Fruit fly (Drosophila melanogaster) whole organism, embryonic: ENCODE measurements around the gene CG4597.

Experiments used
- Atf3 ChIP-seq: fragments of 200-800 bp; sonication (Bioruptor generic); optimal IDR thresholded peaks from 3 replicates; lab custom pipeline; 2016; ENCODE audit warnings: missing biosample characterization, missing genetic modification characterization
- BtbVII ChIP-seq: fragments of 200-800 bp; sonication (Bioruptor generic); optimal IDR thresholded peaks from 3 replicates; lab custom pipeline; 2017; ENCODE audit warnings: missing biosample characterization, mild to moderate bottlenecking, missing genetic modification characterization
- CG10543 ChIP-seq: fragments of 200-800 bp; sonication (Bioruptor generic); optimal IDR thresholded peaks from 3 replicates; lab custom pipeline; 2017; ENCODE audit warnings: missing biosample characterization, mild to moderate bottlenecking, missing genetic modification characterization, moderate library complexity
- CG11456 ChIP-seq: fragments of 200-800 bp; sonication (Bioruptor generic); IDR thresholded peaks from 3 replicates; pipeline ENCODE4 v1.3.6; 2022; ENCODE audit warnings: missing biosample characterization, missing genetic modification characterization
- CG11723 ChIP-seq: fragments of 200-800 bp; sonication (Bioruptor generic); optimal IDR thresholded peaks from 2 replicates; lab custom pipeline; 2017; ENCODE audit warnings: missing biosample characterization, mild to moderate bottlenecking, missing genetic modification characterization
- CG12236 ChIP-seq: fragments of 200-800 bp; sonication (Bioruptor generic); optimal IDR thresholded peaks from 2 replicates; lab custom pipeline; 2016; ENCODE audit warnings: missing biosample characterization, missing genetic modification characterization
- CG1529 ChIP-seq: fragments of 200-800 bp; sonication (Bioruptor generic); optimal IDR thresholded peaks from 3 replicates; lab custom pipeline; 2018; ENCODE audit warnings: missing biosample characterization, missing genetic modification characterization
- CG16779 ChIP-seq: fragments of 200-800 bp; sonication (Bioruptor generic); IDR thresholded peaks from 2 replicates; pipeline ENCODE4 v1.3.6; 2022; ENCODE audit warnings: missing biosample characterization, missing genetic modification characterization
- CG18619 ChIP-seq: fragments of 200-800 bp; sonication (Bioruptor generic); optimal IDR thresholded peaks from 3 replicates; lab custom pipeline; 2017; ENCODE audit warnings: missing biosample characterization, mild to moderate bottlenecking, missing genetic modification characterization
- CG2129 ChIP-seq: fragments of 200-800 bp; sonication (Bioruptor generic); IDR thresholded peaks from 2 replicates; pipeline ENCODE4 v1.3.6; 2022; ENCODE audit warnings: missing biosample characterization, missing genetic modification characterization; ENCODE audit not compliant: partially characterized antibody
- CG2875 ChIP-seq: fragments of 200-800 bp; sonication (Bioruptor generic); optimal IDR thresholded peaks from 2 replicates; lab custom pipeline; 2017; ENCODE audit warnings: missing biosample characterization, mild to moderate bottlenecking, missing genetic modification characterization, missing genetic modification reagents
- CG3163 ChIP-seq: fragments of 200-800 bp; sonication (Bioruptor generic); optimal IDR thresholded peaks from 3 replicates; lab custom pipeline; 2016; ENCODE audit warnings: missing biosample characterization, missing genetic modification characterization
- CG7556 ChIP-seq: fragments of 200-800 bp; sonication (Bioruptor generic); optimal IDR thresholded peaks from 2 replicates; lab custom pipeline; 2017; ENCODE audit warnings: missing biosample characterization, mild to moderate bottlenecking, missing genetic modification characterization
- CTCF ChIP-seq: fragments of 200-800 bp; sonication (Bioruptor generic); optimal IDR thresholded peaks from 2 replicates; lab custom pipeline; 2017; ENCODE audit warnings: missing biosample characterization, mild to moderate bottlenecking, missing genetic modification characterization, moderate library complexity
- CoRest ChIP-seq: fragments of 200-800 bp; sonication (Bioruptor generic); optimal IDR thresholded peaks from 3 replicates; lab custom pipeline; 2018; ENCODE audit warnings: missing biosample characterization, mild to moderate bottlenecking, missing genetic modification characterization, moderate library complexity
- D ChIP-seq, 2 experiments: fragments of 200-800 bp in 1 of 2; fragments of >200 bp in 1 of 2; sonication (Bioruptor generic) in 1 of 2; optimal IDR thresholded peaks; 2 replicates in 1 of 2; 3 replicates in 1 of 2; lab custom pipeline; 2017; ENCODE audit warnings: mild to moderate bottlenecking in 1 of 2, missing biosample characterization in 1 of 2, missing genetic modification characterization in 1 of 2, missing genetic modification reagents in 1 of 2
- D19B ChIP-seq: fragments of 200-800 bp; sonication (Bioruptor generic); optimal IDR thresholded peaks from 2 replicates; lab custom pipeline; 2017; ENCODE audit warnings: missing biosample characterization, mild to moderate bottlenecking, missing genetic modification characterization
- Dip2 ChIP-seq: fragments of 200-800 bp; sonication (Bioruptor generic); IDR thresholded peaks from 2 replicates; pipeline ENCODE4 v1.3.6; 2022; ENCODE audit warnings: missing biosample characterization, missing genetic modification characterization
- Dref ChIP-seq: fragments of 200-800 bp; sonication (Bioruptor generic); IDR thresholded peaks from 2 replicates; pipeline ENCODE4 v1.3.6; 2022; ENCODE audit warnings: missing biosample characterization, missing genetic modification characterization
- Fer3 ChIP-seq: fragments of 200-800 bp; sonication (Bioruptor generic); optimal IDR thresholded peaks from 2 replicates; lab custom pipeline; 2018; ENCODE audit warnings: missing biosample characterization, mild to moderate bottlenecking, missing genetic modification characterization, moderate library complexity
- Gug ChIP-seq: fragments of 200-800 bp; sonication (Bioruptor generic); IDR thresholded peaks from 4 replicates; pipeline ENCODE4 v1.3.6; 2022; ENCODE audit warnings: missing biosample characterization, missing genetic modification characterization
- HHEX ChIP-seq: fragments of 200-800 bp; sonication (Bioruptor generic); optimal IDR thresholded peaks from 3 replicates; lab custom pipeline; 2017; ENCODE audit warnings: missing biosample characterization, mild to moderate bottlenecking, missing genetic modification characterization, missing genetic modification reagents
- Optix ChIP-seq: fragments of 200-800 bp; sonication (Bioruptor generic); IDR thresholded peaks from 3 replicates; pipeline ENCODE4 v1.3.6; 2022; ENCODE audit warnings: missing biosample characterization, missing genetic modification characterization
- PHDP ChIP-seq: fragments of 200-800 bp; sonication (Bioruptor generic); optimal IDR thresholded peaks from 3 replicates; lab custom pipeline; 2018; ENCODE audit warnings: missing biosample characterization, mild to moderate bottlenecking, missing genetic modification characterization, moderate library complexity
- Ssrp ChIP-seq: fragments of 200-800 bp; sonication (Bioruptor generic); optimal IDR thresholded peaks from 2 replicates; lab custom pipeline; 2018; ENCODE audit warnings: missing biosample characterization, mild to moderate bottlenecking, missing genetic modification characterization, moderate library complexity
- ara ChIP-seq: fragments of 200-800 bp; sonication (Bioruptor generic); IDR thresholded peaks from 2 replicates; pipeline ENCODE4 v1.3.6; 2022; ENCODE audit warnings: missing biosample characterization, missing genetic modification characterization
- ash1 ChIP-seq: fragments of 200-800 bp; sonication (Bioruptor generic); optimal IDR thresholded peaks from 2 replicates; lab custom pipeline; 2018; ENCODE audit warnings: missing biosample characterization, mild to moderate bottlenecking, missing genetic modification characterization
- bbx ChIP-seq: fragments of 200-800 bp; sonication (Bioruptor generic); IDR thresholded peaks from 2 replicates; pipeline ENCODE4 v1.3.6; 2022; ENCODE audit warnings: missing biosample characterization, missing genetic modification characterization; ENCODE audit not compliant: partially characterized antibody
- bigmax ChIP-seq: fragments of 200-800 bp; sonication (Bioruptor generic); optimal IDR thresholded peaks from 2 replicates; lab custom pipeline; 2018; ENCODE audit warnings: missing biosample characterization, mild to moderate bottlenecking, missing genetic modification characterization
- bowl ChIP-seq: fragments of 200-800 bp; sonication (Bioruptor generic); IDR thresholded peaks from 2 replicates; pipeline ENCODE4 v1.3.6; 2022; ENCODE audit warnings: missing biosample characterization, missing genetic modification characterization
- bsh ChIP-seq, 2 experiments: fragments of 200-800 bp; sonication (Bioruptor generic); optimal IDR thresholded peaks; 2 replicates each; lab custom pipeline; 2017 to 2018; ENCODE audit warnings: mild to moderate bottlenecking in 2 of 2, missing biosample characterization in 2 of 2, missing genetic modification characterization in 2 of 2, moderate library complexity in 1 of 2
- btn ChIP-seq: fragments of 200-800 bp; sonication (Bioruptor generic); optimal IDR thresholded peaks from 2 replicates; lab custom pipeline; 2016; ENCODE audit warnings: missing biosample characterization, missing genetic modification characterization
- ci ChIP-seq: fragments of 200-800 bp; sonication (Bioruptor generic); IDR thresholded peaks from 3 replicates; pipeline ENCODE4 v1.3.6; 2022; ENCODE audit warnings: missing biosample characterization, missing genetic modification characterization
- crol ChIP-seq: fragments of 200-800 bp; sonication (Bioruptor generic); IDR thresholded peaks from 2 replicates; pipeline ENCODE4 v1.3.6; 2022; ENCODE audit warnings: missing biosample characterization, missing genetic modification characterization
- dimm ChIP-seq: fragments of 200-800 bp; sonication (Bioruptor generic); IDR thresholded peaks from 2 replicates; pipeline ENCODE4 v1.3.6; 2022; ENCODE audit warnings: missing biosample characterization, missing genetic modification characterization
- dpn ChIP-seq, 2 experiments: fragments of 200-800 bp; sonication (Bioruptor generic); optimal IDR thresholded peaks; 3 replicates each; lab custom pipeline; 2016; ENCODE audit warnings: missing biosample characterization in 2 of 2, missing genetic modification characterization in 2 of 2
- fd3F ChIP-seq: fragments of 200-800 bp; sonication (Bioruptor generic); optimal IDR thresholded peaks from 2 replicates; lab custom pipeline; 2018; ENCODE audit warnings: missing biosample characterization, mild to moderate bottlenecking, missing genetic modification characterization, moderate library complexity
- fu2 ChIP-seq: fragments of 200-800 bp; sonication (Bioruptor generic); optimal IDR thresholded peaks from 2 replicates; lab custom pipeline; 2016; ENCODE audit warnings: missing biosample characterization, missing genetic modification characterization
- gcm ChIP-seq: fragments of 200-800 bp; sonication (Bioruptor generic); optimal IDR thresholded peaks from 2 replicates; lab custom pipeline; 2019; ENCODE audit warnings: missing biosample characterization, mild to moderate bottlenecking, missing genetic modification characterization, moderate library complexity
- gsb-n ChIP-seq: fragments of 200-800 bp; sonication (Bioruptor generic); optimal IDR thresholded peaks from 3 replicates; lab custom pipeline; 2018; ENCODE audit warnings: missing biosample characterization, mild to moderate bottlenecking, missing genetic modification characterization
- insv ChIP-seq, 2 experiments: fragments of 200-800 bp; sonication (Bioruptor generic); optimal IDR thresholded peaks; 3 replicates each; lab custom pipeline; 2016 to 2018; ENCODE audit warnings: missing biosample characterization in 2 of 2, missing genetic modification characterization in 2 of 2
- ken ChIP-seq: fragments of 200-800 bp; sonication (Bioruptor generic); IDR thresholded peaks from 3 replicates; pipeline ENCODE4 v1.3.6; 2022; ENCODE audit warnings: missing biosample characterization, missing genetic modification characterization
- knrl ChIP-seq: fragments of 200-800 bp; sonication (Bioruptor generic); IDR thresholded peaks from 3 replicates; pipeline ENCODE4 v1.3.6; 2022; ENCODE audit warnings: missing biosample characterization, missing genetic modification characterization; ENCODE audit not compliant: partially characterized antibody
- luna ChIP-seq: fragments of 200-800 bp; sonication (Bioruptor generic); optimal IDR thresholded peaks from 2 replicates; lab custom pipeline; 2016; ENCODE audit warnings: missing biosample characterization, missing genetic modification characterization
- pho ChIP-seq: fragments of 200-800 bp; sonication (Bioruptor generic); optimal IDR thresholded peaks from 2 replicates; lab custom pipeline; 2016; ENCODE audit warnings: missing biosample characterization, missing genetic modification characterization
- pnt ChIP-seq: fragments of 200-800 bp; sonication (Bioruptor generic); optimal IDR thresholded peaks from 3 replicates; lab custom pipeline; 2016; ENCODE audit warnings: missing biosample characterization, missing genetic modification characterization
- sens ChIP-seq: fragments of 200-800 bp; sonication (Bioruptor generic); peaks from one replicate; lab custom pipeline; 2016; ENCODE audit warnings: missing biosample characterization, missing genetic modification characterization
- sima ChIP-seq: fragments of 200-800 bp; sonication (Bioruptor generic); optimal IDR thresholded peaks from 2 replicates; lab custom pipeline; 2016; ENCODE audit warnings: missing biosample characterization, missing genetic modification characterization
- sob ChIP-seq: fragments of 200-800 bp; sonication (Bioruptor generic); IDR thresholded peaks from 2 replicates; pipeline ENCODE4 v1.3.6; 2022; ENCODE audit warnings: missing biosample characterization, missing genetic modification characterization
- wdn ChIP-seq: fragments of 200-800 bp; sonication (Bioruptor generic); IDR thresholded peaks from 2 replicates; pipeline ENCODE4 v1.3.6; 2022; ENCODE audit warnings: missing biosample characterization, missing genetic modification characterization
- zfh2 ChIP-seq: fragments of 200-800 bp; sonication (Bioruptor generic); optimal IDR thresholded peaks from 2 replicates; lab custom pipeline; 2016; ENCODE audit warnings: missing biosample characterization, missing genetic modification characterization

CG4597 gene

DNA sequence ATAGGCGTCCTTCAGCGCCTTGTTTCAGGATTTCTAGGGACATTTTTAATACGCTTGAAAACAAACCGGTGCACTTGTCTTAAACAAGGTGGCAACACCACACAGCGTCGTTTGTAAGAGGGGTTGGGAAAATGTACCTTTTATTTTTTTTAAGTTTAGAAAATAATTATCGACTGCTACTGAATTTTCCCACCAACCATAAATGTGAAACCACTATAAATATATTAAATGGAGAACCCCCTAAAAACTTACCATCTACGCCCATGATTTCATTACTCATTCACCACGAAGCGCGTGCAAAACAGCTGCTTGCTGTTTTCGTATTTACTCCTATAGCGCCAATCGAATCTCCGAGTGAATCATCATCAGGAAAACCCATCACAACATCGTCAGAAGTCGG is 10.0 kb downstream of the CG4597 start, which contains the start of the genes Tcs5 and CHMP2B (continued):
- peak; percentile 85 for TF ChIP-seq Dip2 (GFP tag; lab: Robert Waterston, UW)
- peak; percentile 97 for TF ChIP-seq ash1 (GFP tag; lab: Kevin White, UChicago)
- peak; percentile 100 for TF ChIP-seq dpn (GFP tag; optimal IDR thresholded peaks at IDR 0.05; lab: Kevin White, UChicago)
- TF ChIP-seq CG12236 (GFP tag; lab: Kevin White, UChicago) = peak; percentile 99
- TF ChIP-seq bowl (GFP tag; lab: Robert Waterston, UW) = peak; percentile 99
- TF ChIP-seq ci (GFP tag; lab: Robert Waterston, UW) = peak; percentile 100
- peak; percentile 100 for TF ChIP-seq wdn (GFP tag; lab: Robert Waterston, UW)
- peak; percentile 99 for TF ChIP-seq BtbVII (GFP tag; lab: Kevin White, UChicago)
- TF ChIP-seq fu2 = peak; percentile 100
- TF ChIP-seq gsb-n (tag; lab: Kevin White, UChicago) = peak; percentile 99
- TF ChIP-seq CG1529 = peak; percentile 99
- peak; percentile 100 for TF ChIP-seq PHDP (tag; lab: Kevin White, UChicago)
- TF ChIP-seq ara (GFP tag; lab: Robert Waterston, UW) = peak; percentile 100
- TF ChIP-seq dimm (GFP tag; lab: Robert Waterston, UW) = peak; percentile 100
- TF ChIP-seq pho = peak; percentile 100
- TF ChIP-seq CG16779 = peak; percentile 100
- TF ChIP-seq gcm (GFP tag; lab: Kevin White, UChicago) = peak; percentile 99
- peak; percentile 77 for TF ChIP-seq CTCF (GFP tag; lab: Kevin White, UChicago)
- TF ChIP-seq Fer3 = peak; percentile 100
- peak; percentile 100 for TF ChIP-seq sens
- TF ChIP-seq CoRest (tag; lab: Kevin White, UChicago) = peak; percentile 100
- TF ChIP-seq fd3F = peak; percentile 100
- peak; percentile 54 for TF ChIP-seq knrl (GFP tag; lab: Robert Waterston, UW)
- TF ChIP-seq HHEX = peak; percentile 100
- TF ChIP-seq CG18619 (GFP tag; lab: Kevin White, UChicago) = peak; percentile 100
- peak; percentile 100 for TF ChIP-seq Optix
- TF ChIP-seq Gug = peak; percentile 100
- peak; percentile 79 to 89 for TF ChIP-seq insv (GFP tag; optimal IDR thresholded peaks at IDR 0.05; lab: Kevin White, UChicago)
- peak; percentile 100 for TF ChIP-seq Ssrp (tag; lab: Kevin White, UChicago)
- no peak for TF ChIP-seq CG2129 (GFP tag; lab: Robert Waterston, UW)
- TF ChIP-seq ken (GFP tag; lab: Robert Waterston, UW) = peak; percentile 100
- peak; percentile 100 for TF ChIP-seq CG2875
- TF ChIP-seq CG7556 = peak; percentile 99
- TF ChIP-seq CG11456 (GFP tag; lab: Robert Waterston, UW) = peak; percentile 100
- peak; percentile 99 for TF ChIP-seq pnt
- no peak for TF ChIP-seq bbx (GFP tag; lab: Robert Waterston, UW)
- peak; percentile 100 for TF ChIP-seq zfh2 (GFP tag; lab: Kevin White, UChicago)
- TF ChIP-seq luna = peak; percentile 99
- peak; percentile 98 for TF ChIP-seq D19B (GFP tag; lab: Kevin White, UChicago)
- TF ChIP-seq D (optimal IDR thresholded peaks at IDR 0.05; lab: Kevin White, UChicago) = no peak
- TF ChIP-seq D (GFP tag; optimal IDR thresholded peaks at IDR 0.05; lab: Kevin White, UChicago) = peak; percentile 100
- peak; percentile 99 for TF ChIP-seq CG10543 (GFP tag; lab: Kevin White, UChicago)
- TF ChIP-seq CG11723 (GFP tag; lab: Kevin White, UChicago) = peak; percentile 100
- peak; percentile 94 for TF ChIP-seq crol (GFP tag; lab: Robert Waterston, UW)
- peak; percentile 95 for TF ChIP-seq CG3163
- peak; percentile 99 for TF ChIP-seq sima (GFP tag; lab: Kevin White, UChicago)
- TF ChIP-seq sob (GFP tag; lab: Robert Waterston, UW) = peak; percentile 100
- peak; percentile 61 for TF ChIP-seq Dref (GFP tag; lab: Robert Waterston, UW)
- TF ChIP-seq bigmax (GFP tag; lab: Kevin White, UChicago) = peak; percentile 88
- TF ChIP-seq btn = peak; percentile 99
- peak; percentile 100 for TF ChIP-seq Atf3 (GFP tag; lab: Kevin White, UChicago)
- peak; percentile 99 to 100 for TF ChIP-seq bsh (GFP tag; optimal IDR thresholded peaks at IDR 0.05; lab: Kevin White, UChicago)
